Worm (Caenorhabditis elegans) whole organism, mixed stage, embryonic: ENCODE data around the gene otpl-8.

Experiments
- ces-1 ChIP-seq: fragments of 150-350 bp; optimal IDR thresholded peaks from 2 replicates; lab custom pipeline; 2014; ENCODE audit warnings: missing biosample characterization, missing genetic modification reagents, missing genetic modification characterization
- elt-1 ChIP-seq: sonication (generic microtip); optimal IDR thresholded peaks from 2 replicates; lab custom pipeline; 2017; ENCODE audit warnings: missing genetic modification characterization, mild to moderate bottlenecking, missing compliant biosample characterization, antibody characterized with exemption, moderate library complexity, borderline replicate concordance; ENCODE audit not compliant: insufficient read depth
- lin-13 ChIP-seq: fragments of 150-350 bp; optimal IDR thresholded peaks from 2 replicates; lab custom pipeline; 2014; ENCODE audit warnings: missing biosample characterization, missing genetic modification characterization
- mep-1 ChIP-seq: fragments of 150-350 bp; optimal IDR thresholded peaks from 2 replicates; lab custom pipeline; 2017; ENCODE audit warnings: missing biosample characterization, missing genetic modification reagents, missing genetic modification characterization, inconsistent platforms
- nhr-12 ChIP-seq: fragments of 150-350 bp; optimal IDR thresholded peaks from 2 replicates; lab custom pipeline; 2014; ENCODE audit warnings: missing biosample characterization, missing genetic modification characterization
- nhr-28 ChIP-seq: fragments of 150-350 bp; optimal IDR thresholded peaks from 2 replicates; lab custom pipeline; 2014; ENCODE audit warnings: missing biosample characterization, missing genetic modification characterization
- pha-4 ChIP-seq: fragments of 150-350 bp; optimal IDR thresholded peaks from 2 replicates; lab custom pipeline; 2018; ENCODE audit warnings: missing biosample characterization, missing genetic modification reagents, missing genetic modification characterization
- ztf-11 ChIP-seq: fragments of 150-350 bp; optimal IDR thresholded peaks from 2 replicates; lab custom pipeline; 2014; ENCODE audit warnings: missing biosample characterization, missing genetic modification characterization

- TF ChIP-seq nhr-28 (no peak), elt-1 (tag; lab: Kevin White, UChicago) (no peak), ztf-11 (tag; lab: Kevin White, UChicago) (no peak), pha-4 (tag; lab: Kevin White, UChicago) (no peak), lin-13 (tag; lab: Kevin White, UChicago) (no peak), nhr-12 (no peak), mep-1 (no peak), ces-1 (GFP tag; lab: Kevin White, UChicago) (no peak)
These were observed 40.4 kb downstream of the otpl-8 start for ce11 chrX:12230357-12230756.
